Worm (Caenorhabditis elegans): Measurements from ENCODE around the gene C01G12.7.

Gene C01G12.7

DNA sequence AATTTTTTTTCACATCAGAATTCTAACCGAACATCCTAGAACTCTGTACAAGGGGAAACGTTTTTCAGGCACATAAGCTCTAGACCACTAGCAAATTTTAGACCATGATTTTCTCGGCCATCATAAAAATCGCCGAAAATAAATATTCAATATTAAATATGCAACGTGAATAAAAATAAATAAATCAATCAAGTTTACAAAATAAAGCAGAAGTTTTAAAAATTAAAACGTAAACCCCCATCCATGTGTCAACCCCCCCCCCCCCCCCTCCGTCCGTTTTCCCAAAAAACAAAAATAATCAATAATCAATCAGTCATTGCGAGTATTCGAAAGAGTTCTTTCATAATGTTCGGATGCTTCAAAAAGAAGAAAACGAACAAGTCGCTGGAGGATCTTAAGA is 1.6 kb upstream of the C01G12.7 start, which contains the start of gene catp-4:
catp-4 (plus strand) TSS at position 301 of the 400 bp plus-strand sequence.
- no peak for TF ChIP-seq W03F9.2 (tag; optimal IDR thresholded peaks at IDR 0.05)
- no peak for TF ChIP-seq dao-5 (tag; optimal IDR thresholded peaks at IDR 0.05)
- TF ChIP-seq him-1 (tag; optimal IDR thresholded peaks at IDR 0.05): no peak

- TF ChIP-seq W03F9.2 (tag; optimal IDR thresholded peaks at IDR 0.05) (no peak), dao-5 (tag; optimal IDR thresholded peaks at IDR 0.05) (no peak), him-1 (tag; optimal IDR thresholded peaks at IDR 0.05) (no peak)
Measured at ce11 chrII:14592629-14593028, 936 bp upstream of the C01G12.7 start.

ce11 chrII:14588162-14588561 is 3.5 kb downstream of the C01G12.7 start, which contains the start of gene nspb-10:
Gene nspb-10, minus strand, starts transcription at chrII:14588262.
- no peak for TF ChIP-seq W03F9.2 (tag; optimal IDR thresholded peaks at IDR 0.05)
- TF ChIP-seq him-1 (tag; optimal IDR thresholded peaks at IDR 0.05): no peak
- no peak for TF ChIP-seq dao-5 (tag; optimal IDR thresholded peaks at IDR 0.05)

DNA sequence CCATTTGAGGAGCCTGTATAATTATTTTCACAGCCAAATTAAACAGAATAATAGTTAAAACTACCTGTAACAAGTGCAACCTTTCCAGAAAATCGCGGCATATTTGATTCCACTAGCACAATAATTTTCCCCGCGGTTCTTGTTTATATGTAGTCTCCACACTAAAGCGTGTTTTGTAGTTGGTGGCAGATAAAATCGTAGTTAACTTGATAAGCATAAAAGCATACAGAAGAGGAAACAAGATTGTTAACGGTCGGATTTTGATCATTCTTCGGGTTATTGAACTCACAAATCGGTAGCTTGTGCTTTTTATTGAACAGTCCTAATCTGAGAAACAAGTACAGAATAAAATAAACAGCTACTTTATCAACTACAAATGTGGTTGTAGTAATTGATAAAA is 4.3 kb downstream of the C01G12.7 start, which contains the start of gene C01G12.5:
C01G12.5 (minus strand) TSS at position 101 of the 400 bp plus-strand sequence.
- no peak for TF ChIP-seq him-1 (tag; optimal IDR thresholded peaks at IDR 0.05)

ce11 chrII:14582206-14582605 is 9.5 kb downstream of the C01G12.7 start, which contains the start of gene C01G12.3:
Gene C01G12.3, minus strand, starts transcription at chrII:14582306.
- TF ChIP-seq W03F9.2 (tag; optimal IDR thresholded peaks at IDR 0.05) (no peak), him-1 (tag; optimal IDR thresholded peaks at IDR 0.05) (no peak), dao-5 (tag; optimal IDR thresholded peaks at IDR 0.05) (no peak)

ce11 chrII:14580549-14580948 is 11.1 kb downstream of the C01G12.7 start, which contains the start of the genes nspb-8 and nspb-9:
Gene nspb-8, minus strand, starts transcription at chrII:14580649.
Gene nspb-9, plus strand, starts transcription at chrII:14580859.
- TF ChIP-seq dao-5 (tag; optimal IDR thresholded peaks at IDR 0.05): no peak
- TF ChIP-seq him-1 (tag; optimal IDR thresholded peaks at IDR 0.05): no peak
- TF ChIP-seq W03F9.2 (tag; optimal IDR thresholded peaks at IDR 0.05): no peak

DNA sequence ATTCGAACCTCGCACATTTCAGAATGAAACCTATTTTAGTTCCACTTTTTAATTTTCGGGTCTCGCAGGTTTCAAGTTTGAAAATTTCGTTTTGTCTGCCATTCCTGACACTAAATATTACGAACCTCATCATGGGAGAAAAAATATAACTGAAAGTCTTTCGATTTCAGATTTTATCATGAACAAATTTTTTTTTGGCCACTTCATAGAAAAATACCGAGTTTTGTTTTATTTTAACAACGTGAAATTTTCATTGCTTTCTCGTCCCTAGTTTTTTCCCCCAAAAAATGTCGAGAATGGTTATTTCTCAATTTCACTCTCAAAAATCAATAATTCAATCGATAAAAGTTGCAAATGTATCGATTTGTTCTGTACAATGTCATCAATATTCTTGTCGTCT is 13.0 kb downstream of the C01G12.7 start, which contains the start of gene C01G12.9:
C01G12.9 (plus strand) TSS at position 301 of the 400 bp plus-strand sequence.
- TF ChIP-seq dao-5 (tag; optimal IDR thresholded peaks at IDR 0.05) (no peak), him-1 (tag; optimal IDR thresholded peaks at IDR 0.05) (no peak), W03F9.2 (tag; optimal IDR thresholded peaks at IDR 0.05) (no peak)

ce11 chrII:14578013-14578412 is 13.7 kb downstream of the C01G12.7 start, which contains the start of gene nspb-7:
Gene nspb-7, plus strand, starts transcription at chrII:14578313.
- no peak for TF ChIP-seq him-1 (tag; optimal IDR thresholded peaks at IDR 0.05)
- no peak for TF ChIP-seq W03F9.2 (tag; optimal IDR thresholded peaks at IDR 0.05)
- no peak for TF ChIP-seq dao-5 (tag; optimal IDR thresholded peaks at IDR 0.05)

ce11 chrII:14576429-14576828 is 15.3 kb downstream of the C01G12.7 start, which contains the start of gene C01G12.13:
Gene C01G12.13, plus strand, starts transcription at chrII:14576729.
- no peak for TF ChIP-seq dao-5 (tag; optimal IDR thresholded peaks at IDR 0.05)
- TF ChIP-seq W03F9.2 (tag; optimal IDR thresholded peaks at IDR 0.05): no peak
- TF ChIP-seq him-1 (tag; optimal IDR thresholded peaks at IDR 0.05): no peak

ce11 chrII:14574790-14575189 is 16.9 kb downstream of the C01G12.7 start:
- TF ChIP-seq dao-5 (tag; optimal IDR thresholded peaks at IDR 0.05): no peak
- no peak for TF ChIP-seq him-1 (tag; optimal IDR thresholded peaks at IDR 0.05)
- no peak for TF ChIP-seq W03F9.2 (tag; optimal IDR thresholded peaks at IDR 0.05)

DNA sequence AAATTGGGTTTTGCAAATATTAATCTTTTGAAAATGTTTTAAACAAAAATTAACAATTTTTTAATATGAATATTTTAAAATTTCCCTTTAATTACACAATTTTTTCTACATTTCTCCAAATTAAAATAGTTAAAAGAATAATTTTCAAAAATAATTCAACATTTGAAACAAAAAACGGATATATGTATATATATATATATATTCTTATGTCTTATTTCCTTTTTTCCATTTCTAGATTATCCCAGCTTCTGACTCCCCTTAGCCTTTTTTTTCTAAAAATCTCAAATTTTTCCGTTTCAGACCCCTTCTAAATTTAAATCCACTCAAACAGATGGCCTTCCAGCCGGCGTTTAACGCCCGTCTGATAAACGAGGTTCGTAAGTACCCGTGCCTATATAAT is 18.4 kb downstream of the C01G12.7 start, which contains the start of gene madf-5:
madf-5 (plus strand) TSS at position 301 of the 400 bp plus-strand sequence.
- no peak for TF ChIP-seq W03F9.2 (tag; optimal IDR thresholded peaks at IDR 0.05)
- TF ChIP-seq him-1 (tag; optimal IDR thresholded peaks at IDR 0.05): no peak
- TF ChIP-seq dao-5 (tag; optimal IDR thresholded peaks at IDR 0.05): no peak

DNA sequence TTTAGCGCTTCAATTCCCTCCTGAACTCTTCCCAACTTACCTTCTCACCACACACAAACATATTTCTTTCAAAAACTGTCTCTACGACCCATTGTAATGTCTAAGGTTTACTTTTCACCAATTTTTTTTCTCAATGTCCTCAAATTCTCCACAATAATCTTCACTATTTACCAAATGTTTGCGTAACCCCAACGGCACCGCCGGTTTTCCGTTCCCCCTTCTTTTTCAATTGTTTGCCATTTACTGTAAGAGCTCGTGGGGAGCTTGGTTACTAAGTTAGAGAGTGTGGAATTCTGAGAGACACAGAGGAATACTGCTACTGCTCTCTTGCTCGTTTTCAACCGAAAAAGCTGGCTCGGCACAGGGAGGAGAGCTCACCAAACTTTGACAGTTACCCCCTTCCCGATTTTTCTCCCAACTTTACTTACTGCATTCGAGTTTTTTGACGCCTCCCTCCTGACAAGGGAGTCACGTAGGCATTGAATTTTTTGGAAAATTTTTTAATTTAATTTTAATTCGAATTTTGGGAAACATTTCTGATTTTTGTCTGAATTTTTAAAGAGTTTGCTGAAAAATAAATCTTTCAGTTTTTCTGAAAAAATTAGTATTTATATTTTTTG is 21.0 kb downstream of the C01G12.7 start:
- TF ChIP-seq dao-5 (tag; optimal IDR thresholded peaks at IDR 0.05) (no peak), W03F9.2 (tag; optimal IDR thresholded peaks at IDR 0.05) (no peak)

DNA sequence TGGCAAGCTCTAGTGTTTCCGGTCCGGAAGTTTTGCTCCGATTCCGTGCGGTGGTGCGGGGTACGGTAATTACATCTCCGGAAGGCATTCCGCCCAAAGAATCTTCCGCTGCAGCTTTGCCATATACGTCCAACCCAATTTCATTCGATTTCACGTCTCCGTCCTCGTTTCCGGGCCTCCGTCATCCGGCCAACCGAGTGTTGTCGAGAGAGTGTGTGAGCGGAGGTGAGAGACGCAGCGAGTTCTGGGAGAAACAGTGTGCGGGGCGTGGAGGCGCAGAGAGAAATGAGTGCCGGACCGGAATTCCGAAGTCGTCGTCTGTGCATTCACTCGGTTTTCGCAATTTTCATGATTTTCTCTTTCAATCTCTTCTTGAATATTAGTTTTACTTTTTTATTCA is 22.4 kb downstream of the C01G12.7 start:
- TF ChIP-seq W03F9.2 (tag; optimal IDR thresholded peaks at IDR 0.05) (no peak), him-1 (tag; optimal IDR thresholded peaks at IDR 0.05) (no peak), dao-5 (tag; optimal IDR thresholded peaks at IDR 0.05) (no peak)

DNA sequence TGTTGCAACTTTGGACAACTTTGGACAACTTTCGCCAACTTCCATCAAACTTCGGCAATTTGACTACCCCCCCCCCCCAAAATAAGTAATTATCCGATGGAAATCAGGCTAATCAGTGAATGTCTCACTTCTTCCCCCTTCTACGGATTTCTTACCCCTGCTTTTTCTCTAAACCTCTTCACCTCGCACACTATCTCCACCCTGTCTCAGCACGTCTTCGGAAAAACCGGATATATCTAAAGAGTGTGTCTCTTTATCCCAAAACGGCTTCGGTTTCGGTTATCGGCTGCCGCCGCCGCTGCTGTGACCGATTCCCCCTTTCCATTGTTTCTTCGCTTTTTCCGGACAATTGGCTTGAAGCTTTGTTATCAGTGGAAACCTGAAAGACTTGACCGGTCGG is 23.9 kb downstream of the C01G12.7 start:
- TF ChIP-seq him-1 (tag; optimal IDR thresholded peaks at IDR 0.05) (no peak), W03F9.2 (tag; optimal IDR thresholded peaks at IDR 0.05) (no peak), dao-5 (tag; optimal IDR thresholded peaks at IDR 0.05) (no peak)

All from whole organism, L4/young adult.